Worm (Caenorhabditis elegans): Measurements from ENCODE around the gene Y5H2A.4.

Y5H2A.4 gene

ce11 chrV:2277260-2277659 lies 3.1 kb upstream of the Y5H2A.4 start:
- TF ChIP-seq pha-4 (tag; optimal IDR thresholded peaks at IDR 0.05) (peak; percentile 21), unc-39 (tag; optimal IDR thresholded peaks at IDR 0.05) (no peak), lin-15B (tag; optimal IDR thresholded peaks at IDR 0.05) (peak; percentile 10), pqm-1 (tag; optimal IDR thresholded peaks at IDR 0.05) (peak; percentile 2), skn-1 (tag; optimal IDR thresholded peaks at IDR 0.05) (no peak)

DNA sequence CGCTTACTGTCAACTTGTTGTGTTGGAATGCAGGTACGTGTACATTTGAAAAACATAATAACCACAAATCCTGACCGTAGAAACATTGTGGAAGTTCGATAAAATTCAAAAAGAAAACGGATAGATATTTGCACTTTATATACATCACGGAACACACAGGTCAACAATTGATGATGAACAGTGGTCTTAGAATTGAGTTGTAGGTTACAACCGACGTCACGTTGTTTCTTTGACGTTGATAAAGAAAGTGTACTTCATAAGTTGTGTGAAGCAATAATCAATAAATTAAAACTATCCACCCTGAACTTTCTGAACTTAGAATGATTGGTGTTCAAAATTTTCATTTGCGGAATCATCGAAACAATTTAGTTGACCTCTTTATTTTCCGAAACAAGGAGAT lies 2.4 kb downstream of the Y5H2A.4 start, which contains the start of gene Y5H2A.1:
Y5H2A.1 (minus strand) TSS at position 101 of the 400 bp plus-strand sequence.
- no peak for TF ChIP-seq nhr-28 (tag; optimal IDR thresholded peaks at IDR 0.05)
- TF ChIP-seq nhr-67 (tag; optimal IDR thresholded peaks at IDR 0.05) = no peak
- TF ChIP-seq mml-1 (tag; optimal IDR thresholded peaks at IDR 0.05) = no peak
- TF ChIP-seq nhr-43 (tag; optimal IDR thresholded peaks at IDR 0.05; ENCODE audit: poor library complexity, severe bottlenecking) = no peak
- no peak for TF ChIP-seq zag-1 (tag; optimal IDR thresholded peaks at IDR 0.05)
- no peak for TF ChIP-seq nhr-237 (tag; optimal IDR thresholded peaks at IDR 0.05)
- no peak for TF ChIP-seq nfya-1 (tag; optimal IDR thresholded peaks at IDR 0.05; ENCODE audit: insufficient read depth)
- no peak for TF ChIP-seq mdl-1 (tag; optimal IDR thresholded peaks at IDR 0.05)
- no peak for TF ChIP-seq lsy-12 (tag; optimal IDR thresholded peaks at IDR 0.05)
- no peak for TF ChIP-seq ztf-11 (tag; optimal IDR thresholded peaks at IDR 0.05)
- TF ChIP-seq egl-27 (tag; optimal IDR thresholded peaks at IDR 0.05) = no peak
- no peak for TF ChIP-seq ceh-9 (tag; optimal IDR thresholded peaks at IDR 0.05)
- no peak for TF ChIP-seq elt-3 (tag; optimal IDR thresholded peaks at IDR 0.05)
- no peak for TF ChIP-seq ZK546.5 (tag; optimal IDR thresholded peaks at IDR 0.05)
- no peak for TF ChIP-seq eor-1 (tag; optimal IDR thresholded peaks at IDR 0.05)
- no peak for TF ChIP-seq snpc-4 (tag; optimal IDR thresholded peaks at IDR 0.05)
- no peak for TF ChIP-seq aly-2 (tag; optimal IDR thresholded peaks at IDR 0.05)
- no peak for TF ChIP-seq jun-1 (tag; optimal IDR thresholded peaks at IDR 0.05)

ce11 chrV:2266958-2267357 lies 7.2 kb downstream of the Y5H2A.4 start, which contains the start of gene nhr-275:
nhr-275 (minus strand) TSS chrV:2267058.
- TF ChIP-seq nhr-67 (tag; optimal IDR thresholded peaks at IDR 0.05) (no peak), ZK546.5 (tag; optimal IDR thresholded peaks at IDR 0.05) (no peak), snpc-4 (tag; optimal IDR thresholded peaks at IDR 0.05) (no peak), nhr-25 (tag; optimal IDR thresholded peaks at IDR 0.05) (no peak), hmg-11 (tag; optimal IDR thresholded peaks at IDR 0.05) (no peak), nhr-11 (tag; optimal IDR thresholded peaks at IDR 0.05) (no peak), ceh-16 (tag; optimal IDR thresholded peaks at IDR 0.05) (no peak)

DNA sequence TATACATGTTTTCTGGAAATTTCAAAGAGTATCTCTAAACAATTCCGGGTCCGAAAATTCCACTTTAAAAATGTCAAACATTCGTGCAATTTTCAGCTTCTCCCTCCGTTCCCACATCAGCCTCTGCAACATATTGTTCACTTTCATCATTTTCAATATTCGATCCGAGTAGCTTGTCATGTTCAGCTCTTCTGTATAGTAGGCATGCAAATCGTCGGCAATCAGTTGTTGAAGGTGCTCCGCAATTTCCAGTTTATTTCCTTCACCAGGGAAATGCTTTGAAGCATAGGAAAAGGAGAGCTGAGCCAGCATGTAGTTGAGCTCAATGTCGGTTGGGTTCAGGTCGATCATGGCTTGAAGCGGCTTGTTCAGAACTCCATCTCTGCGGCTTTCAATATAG lies 9.2 kb downstream of the Y5H2A.4 start:
- TF ChIP-seq ama-1 (optimal IDR thresholded peaks at IDR 0.05) = no peak
- no peak for TF ChIP-seq ceh-16 (tag; optimal IDR thresholded peaks at IDR 0.05)
- no peak for TF ChIP-seq unc-39 (tag; optimal IDR thresholded peaks at IDR 0.05)
- TF ChIP-seq ceh-9 (tag; optimal IDR thresholded peaks at IDR 0.05) = no peak
- TF ChIP-seq snpc-4 (tag; optimal IDR thresholded peaks at IDR 0.05) = no peak
- TF ChIP-seq ZK546.5 (tag; optimal IDR thresholded peaks at IDR 0.05) = no peak
- TF ChIP-seq tbx-2 (tag; optimal IDR thresholded peaks at IDR 0.05) = no peak
- TF ChIP-seq nhr-67 (tag; optimal IDR thresholded peaks at IDR 0.05) = no peak
- no peak for TF ChIP-seq skn-1 (tag; optimal IDR thresholded peaks at IDR 0.05)
- TF ChIP-seq nhr-25 (tag; optimal IDR thresholded peaks at IDR 0.05) = no peak
- TF ChIP-seq elt-3 (tag; optimal IDR thresholded peaks at IDR 0.05) = no peak

ce11 chrV:2264455-2264854 lies 9.7 kb downstream of the Y5H2A.4 start, which contains the start of gene nhr-183:
nhr-183 (minus strand) TSS chrV:2264634.
- TF ChIP-seq pha-4 (tag; optimal IDR thresholded peaks at IDR 0.05) (peak; percentile 46), egl-27 (tag; optimal IDR thresholded peaks at IDR 0.05) (no peak)

DNA sequence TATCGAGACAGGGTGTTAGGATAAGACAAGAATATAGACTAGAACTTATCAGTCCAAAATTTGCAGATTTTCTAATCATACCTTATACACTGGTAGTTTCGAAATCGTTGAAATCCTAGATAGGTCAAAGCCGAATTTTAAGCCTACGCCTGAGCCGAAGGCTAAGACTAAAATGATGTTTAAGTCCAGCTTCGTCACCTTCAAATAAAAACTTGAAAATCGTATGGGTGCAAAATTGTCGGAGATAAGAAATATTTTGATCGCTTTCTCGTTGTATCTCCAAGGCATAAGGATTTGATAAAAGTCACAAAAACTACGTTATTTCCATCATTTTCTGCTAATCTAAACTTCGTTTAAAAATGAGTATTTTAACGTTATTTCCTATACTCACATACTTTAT lies 13.5 kb downstream of the Y5H2A.4 start, which contains the start of gene F41B5.12:
F41B5.12 (plus strand) TSS at position 301 of the 400 bp plus-strand sequence.
- no peak for TF ChIP-seq ceh-9 (tag; optimal IDR thresholded peaks at IDR 0.05)
- TF ChIP-seq zag-1 (tag; optimal IDR thresholded peaks at IDR 0.05) = no peak
- no peak for TF ChIP-seq daf-12 (tag; optimal IDR thresholded peaks at IDR 0.05)

ce11 chrV:2259750-2260149 lies 14.4 kb downstream of the Y5H2A.4 start, which contains the start of gene nhr-182:
nhr-182 (minus strand) TSS chrV:2259927.
- TF ChIP-seq nhr-23 (tag; optimal IDR thresholded peaks at IDR 0.05) (peak; percentile 3), nfya-1 (tag; optimal IDR thresholded peaks at IDR 0.05; ENCODE audit: insufficient read depth) (peak; percentile 16), sea-2 (GFP tag; optimal IDR thresholded peaks at IDR 0.05) (no peak), pha-4 (tag; optimal IDR thresholded peaks at IDR 0.05) (peak; percentile 83), elt-2 (tag; optimal IDR thresholded peaks at IDR 0.05) (peak; percentile 28), skn-1 (tag; optimal IDR thresholded peaks at IDR 0.05) (peak; percentile 89)
